Worm (Caenorhabditis elegans): ENCODE data around the gene Y39A1A.3.

Gene Y39A1A.3

DNA sequence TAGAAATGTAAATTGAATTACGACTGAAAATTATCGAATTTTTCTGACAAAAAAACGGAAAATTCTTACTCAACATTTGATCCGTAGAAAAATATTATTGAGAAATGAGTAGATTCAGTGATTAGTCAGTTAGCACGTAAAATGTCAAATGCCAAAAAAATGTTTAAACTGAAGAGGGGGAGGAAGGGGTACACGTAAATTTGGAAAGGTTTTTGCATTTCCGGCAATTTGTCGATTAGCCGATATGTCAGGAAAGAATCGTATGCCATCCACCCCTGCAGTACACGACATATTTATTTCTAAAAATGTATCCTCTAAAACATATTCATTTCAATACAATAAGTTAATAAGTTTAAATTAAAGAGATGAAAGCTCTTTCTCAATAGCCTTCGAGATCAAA, 38.4 kb downstream of the Y39A1A.3 start, which contains the start of gene T21C12.4:
Gene T21C12.4, minus strand, starts transcription at position 101 of the 400 bp plus-strand sequence.
- TF ChIP-seq blmp-1 (tag; optimal IDR thresholded peaks at IDR 0.05) (no peak), fkh-8 (tag; optimal IDR thresholded peaks at IDR 0.05) (no peak)

DNA sequence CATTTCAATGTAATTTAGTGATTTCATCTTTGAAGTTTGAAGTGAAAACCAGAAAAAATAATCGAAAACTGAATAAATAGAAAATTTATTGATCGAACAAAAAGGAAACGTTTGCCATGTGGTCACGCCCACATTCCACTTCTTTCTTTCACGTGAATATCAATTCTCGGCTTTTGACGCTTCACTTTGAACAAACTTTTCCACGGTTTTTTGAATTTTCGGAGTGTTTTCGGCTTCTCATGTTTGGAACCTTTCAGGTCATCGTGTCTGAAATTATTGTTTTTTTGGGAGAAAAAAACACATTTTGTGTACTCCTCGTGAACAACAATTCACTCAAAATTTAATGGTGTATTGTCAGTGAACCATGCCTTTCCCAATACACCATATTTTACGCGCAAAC, 43.4 kb downstream of the Y39A1A.3 start, which contains the start of gene T21C12.8:
Gene T21C12.8, minus strand, starts transcription at position 101 of the 400 bp plus-strand sequence.
- TF ChIP-seq dsc-1 (tag; optimal IDR thresholded peaks at IDR 0.05) (no peak), nhr-28 (tag; optimal IDR thresholded peaks at IDR 0.05) (no peak), fkh-4 (tag; optimal IDR thresholded peaks at IDR 0.05; ENCODE audit: borderline replicate concordance) (no peak), C16A3.4 (tag; optimal IDR thresholded peaks at IDR 0.05) (no peak), ztf-4 (tag; optimal IDR thresholded peaks at IDR 0.05) (no peak), tbx-2 (tag; optimal IDR thresholded peaks at IDR 0.05) (no peak)

Measured in whole organism, L1 larva.